Worm (Caenorhabditis elegans) whole organism, L4 larva: Measurements from ENCODE around the gene C50F4.1.

Source experiments
- D1046.2 ChIP-seq: fragments of 200-800 bp; sonication (Bioruptor generic); IDR thresholded peaks from 2 replicates; pipeline ENCODE4 v1.3.6; 2022; ENCODE audit warnings: missing genetic modification characterization, missing compliant biosample characterization
- ama-1 ChIP-seq: fragments of 150-350 bp; optimal IDR thresholded peaks from 2 replicates; lab custom pipeline; 2014; ENCODE audit warnings: inconsistent platforms, mixed read lengths
- ces-1 ChIP-seq: fragments of 150-350 bp; sonication (generic microtip); optimal IDR thresholded peaks from 4 replicates; lab custom pipeline; 2014; ENCODE audit warnings: missing biosample characterization, missing genetic modification reagents, missing genetic modification characterization
- dmd-6 ChIP-seq: fragments of 200-800 bp; sonication (Bioruptor generic); IDR thresholded peaks from 2 replicates; pipeline ENCODE4 v1.3.6; 2022; ENCODE audit warnings: missing genetic modification reagents, missing genetic modification characterization, missing compliant biosample characterization
- fkh-10 ChIP-seq: fragments of 150-350 bp; optimal IDR thresholded peaks from 2 replicates; lab custom pipeline; 2014; ENCODE audit warnings: missing biosample characterization, missing genetic modification reagents, missing genetic modification characterization
- lin-1 ChIP-seq: fragments of 200-800 bp; sonication (Bioruptor generic); IDR thresholded peaks from 2 replicates; pipeline ENCODE4 v1.3.6; 2022; ENCODE audit warnings: missing genetic modification reagents, missing genetic modification characterization, missing compliant biosample characterization
- lin-39 ChIP-seq: fragments of 150-350 bp; optimal IDR thresholded peaks from 2 replicates; lab custom pipeline; 2014; ENCODE audit warnings: missing biosample characterization, missing genetic modification reagents, missing genetic modification characterization
- mdl-1 ChIP-seq, 2 experiments: fragments of 150-350 bp in 1 of 2; sonication (generic microtip) in 1 of 2; optimal IDR thresholded peaks; 2 replicates each; lab custom pipeline; 2014 to 2017; ENCODE audit warnings: missing biosample characterization in 2 of 2, missing genetic modification characterization in 2 of 2
- nhr-10 ChIP-seq: fragments of 150-350 bp; optimal IDR thresholded peaks from 2 replicates; lab custom pipeline; 2014; ENCODE audit warnings: missing biosample characterization, missing genetic modification characterization
- nhr-111 ChIP-seq: fragments of 200-800 bp; sonication (Bioruptor generic); optimal IDR thresholded peaks from 2 replicates; lab custom pipeline; 2018; ENCODE audit warnings: mild to moderate bottlenecking, missing genetic modification characterization, missing compliant biosample characterization
- nhr-237 ChIP-seq: sonication (generic microtip); optimal IDR thresholded peaks from 2 replicates; lab custom pipeline; 2017; ENCODE audit warnings: missing biosample characterization, missing genetic modification characterization
- nhr-25 ChIP-seq: sonication (generic microtip); optimal IDR thresholded peaks from 2 replicates; lab custom pipeline; 2017; ENCODE audit warnings: missing genetic modification characterization, mild to moderate bottlenecking, missing compliant biosample characterization, antibody characterized with exemption, moderate library complexity, borderline replicate concordance; ENCODE audit not compliant: insufficient read depth
- unc-62 ChIP-seq, 3 experiments: fragments of 150-350 bp in 1 of 3; sonication (generic microtip); optimal IDR thresholded peaks in 2 of 3; peaks in 1 of 3; 1 replicate in 1 of 3; 2 replicates in 2 of 3; lab custom pipeline; 2014 to 2017; ENCODE audit warnings: missing biosample characterization in 3 of 3, missing genetic modification characterization in 3 of 3, missing genetic modification reagents in 3 of 3, missing genotype in 1 of 3
- zfp-2 ChIP-seq: sonication (generic microtip); optimal IDR thresholded peaks from 2 replicates; lab custom pipeline; 2016; ENCODE audit warnings: mild to moderate bottlenecking, missing genetic modification characterization, missing compliant biosample characterization

- TF ChIP-seq dmd-6: no peak
- TF ChIP-seq lin-39 (tag; lab: Kevin White, UChicago): no peak
- no peak for TF ChIP-seq nhr-25
- TF ChIP-seq nhr-111 (GFP tag; lab: Kevin White, UChicago): no peak
- peak in 1 of 2 experiments; percentile 32 for TF ChIP-seq unc-62 (GFP tag; optimal IDR thresholded peaks at IDR 0.05 in 1 of 2; lab: Kevin White, UChicago)
- no peak for TF ChIP-seq unc-62 (tag; optimal IDR thresholded peaks at IDR 0.05; lab: Kevin White, UChicago)
- no peak for TF ChIP-seq zfp-2
- TF ChIP-seq D1046.2: no peak
- TF ChIP-seq ces-1 (GFP tag; lab: Kevin White, UChicago): no peak
- TF ChIP-seq mdl-1 (tag; optimal IDR thresholded peaks at IDR 0.05; lab: Kevin White, UChicago): no peak
- no peak for TF ChIP-seq nhr-237 (tag; lab: Kevin White, UChicago)
- no peak for TF ChIP-seq lin-1 (GFP tag; lab: Robert Waterston, UW)
- TF ChIP-seq nhr-10 (tag; lab: Kevin White, UChicago): no peak
- TF ChIP-seq fkh-10 (GFP tag; lab: Kevin White, UChicago): no peak
- TF ChIP-seq ama-1 (lab: Kevin White, UChicago): no peak
These were observed 17.0 kb upstream of the C50F4.1 start for ce11 chrV:9509597-9509996.
